Fruit fly (Drosophila melanogaster) whole organism, embryonic: Measurements from ENCODE around the gene CG11790.

ENCODE experiments used
- CG10147 ChIP-seq: fragments of 200-800 bp; sonication (Bioruptor generic); optimal IDR thresholded peaks from 2 replicates; lab custom pipeline; 2019; ENCODE audit warnings: missing biosample characterization, mild to moderate bottlenecking, missing genetic modification characterization, moderate library complexity
- CG10543 ChIP-seq: fragments of 200-800 bp; sonication (Bioruptor generic); optimal IDR thresholded peaks from 3 replicates; lab custom pipeline; 2017; ENCODE audit warnings: missing biosample characterization, mild to moderate bottlenecking, missing genetic modification characterization, moderate library complexity
- CG10565 ChIP-seq: fragments of 200-800 bp; sonication (Bioruptor generic); optimal IDR thresholded peaks from 3 replicates; lab custom pipeline; 2016; ENCODE audit warnings: missing biosample characterization, mild to moderate bottlenecking, missing genetic modification characterization
- CG10959 ChIP-seq: fragments of 200-800 bp; sonication (Bioruptor generic); IDR thresholded peaks from 2 replicates; pipeline ENCODE4 v1.3.6; 2022; ENCODE audit warnings: missing biosample characterization, missing genetic modification characterization
- CG11085 ChIP-seq: fragments of 200-800 bp; sonication (Bioruptor generic); IDR thresholded peaks from 2 replicates; pipeline ENCODE4 v1.3.6; 2022; ENCODE audit warnings: missing biosample characterization, missing genetic modification characterization
- CG11247 ChIP-seq: fragments of 200-800 bp; sonication (Bioruptor generic); IDR thresholded peaks from 2 replicates; pipeline ENCODE4 v1.3.6; 2022; ENCODE audit warnings: missing biosample characterization, missing genetic modification characterization
- CG12104 ChIP-seq: fragments of 200-800 bp; sonication (Bioruptor generic); optimal IDR thresholded peaks from 3 replicates; lab custom pipeline; 2016; ENCODE audit warnings: missing biosample characterization, missing genetic modification characterization
- CG12659 ChIP-seq: fragments of 200-800 bp; sonication (Bioruptor generic); optimal IDR thresholded peaks from 3 replicates; lab custom pipeline; 2017; ENCODE audit warnings: mild to moderate bottlenecking, missing biosample characterization, missing genetic modification reagents, missing genetic modification characterization
- CG13624 ChIP-seq: fragments of 200-800 bp; sonication (Bioruptor generic); optimal IDR thresholded peaks from 2 replicates; lab custom pipeline; 2016; ENCODE audit warnings: missing biosample characterization, missing genetic modification characterization
- CG1647 ChIP-seq: fragments of 200-800 bp; sonication (Bioruptor generic); optimal IDR thresholded peaks from 3 replicates; lab custom pipeline; 2016; ENCODE audit warnings: missing biosample characterization, missing genetic modification characterization
- CG16815 ChIP-seq: fragments of 200-800 bp; sonication (Bioruptor generic); optimal IDR thresholded peaks from 3 replicates; lab custom pipeline; 2017; ENCODE audit warnings: missing biosample characterization, mild to moderate bottlenecking, missing genetic modification characterization
- CG17186 ChIP-seq: fragments of 200-800 bp; sonication (Bioruptor generic); optimal IDR thresholded peaks from 3 replicates; lab custom pipeline; 2017; ENCODE audit warnings: missing biosample characterization, missing genetic modification reagents, missing genetic modification characterization
- CG17328 ChIP-seq: fragments of 200-800 bp; sonication (Bioruptor generic); IDR thresholded peaks from 2 replicates; pipeline ENCODE4 v1.3.6; 2022; ENCODE audit warnings: missing biosample characterization, missing genetic modification characterization
- CG17359 ChIP-seq: fragments of 200-800 bp; sonication (Bioruptor generic); optimal IDR thresholded peaks from 3 replicates; lab custom pipeline; 2018; ENCODE audit warnings: missing biosample characterization, mild to moderate bottlenecking, missing genetic modification characterization, moderate library complexity
- CG2712 ChIP-seq: fragments of 200-800 bp; optimal IDR thresholded peaks from 3 replicates; lab custom pipeline; 2019; ENCODE audit warnings: missing biosample characterization, mild to moderate bottlenecking, missing genetic modification characterization, moderate library complexity
- CG3281 ChIP-seq: fragments of 200-800 bp; sonication (Bioruptor generic); optimal IDR thresholded peaks from 3 replicates; lab custom pipeline; 2017; ENCODE audit warnings: missing biosample characterization, mild to moderate bottlenecking, missing genetic modification characterization
- CG4404 ChIP-seq: fragments of 200-800 bp; sonication (Bioruptor generic); IDR thresholded peaks from 2 replicates; pipeline ENCODE4 v1.3.6; 2022; ENCODE audit warnings: missing biosample characterization, missing genetic modification characterization
- CG5180 ChIP-seq: fragments of 200-800 bp; sonication (Bioruptor generic); optimal IDR thresholded peaks from 3 replicates; lab custom pipeline; 2017; ENCODE audit warnings: missing biosample characterization, missing genetic modification characterization, mild to moderate bottlenecking, moderate library complexity, missing genetic modification reagents
- CG6813 ChIP-seq: fragments of 200-800 bp; sonication (Bioruptor generic); optimal IDR thresholded peaks from 2 replicates; lab custom pipeline; 2017; ENCODE audit warnings: missing biosample characterization, missing genetic modification characterization, mild to moderate bottlenecking, moderate library complexity, missing genetic modification reagents
- CG9876 ChIP-seq: fragments of 200-800 bp; sonication (Bioruptor generic); optimal IDR thresholded peaks from 2 replicates; lab custom pipeline; 2016; ENCODE audit warnings: missing biosample characterization, missing genetic modification characterization
- CG9932 ChIP-seq: fragments of 200-800 bp; sonication (Bioruptor generic); IDR thresholded peaks from 2 replicates; pipeline ENCODE4 v1.3.6; 2022; ENCODE audit warnings: missing biosample characterization, missing genetic modification characterization
- Dek ChIP-seq: fragments of 200-800 bp; sonication (Bioruptor generic); optimal IDR thresholded peaks from 3 replicates; lab custom pipeline; 2019; ENCODE audit warnings: missing biosample characterization, mild to moderate bottlenecking, missing genetic modification characterization, moderate library complexity
- Dp ChIP-seq: fragments of 200-800 bp; sonication (Bioruptor generic); optimal IDR thresholded peaks from 2 replicates; lab custom pipeline; 2018; ENCODE audit warnings: missing biosample characterization, mild to moderate bottlenecking, missing genetic modification characterization, moderate library complexity
- HLH4C ChIP-seq: fragments of 200-800 bp; sonication (Bioruptor generic); IDR thresholded peaks from 3 replicates; pipeline ENCODE4 v1.3.6; 2022; ENCODE audit warnings: missing biosample characterization, missing genetic modification characterization; ENCODE audit not compliant: partially characterized antibody
- Hmx ChIP-seq: fragments of 200-800 bp; sonication (Bioruptor generic); optimal IDR thresholded peaks from 2 replicates; lab custom pipeline; 2016; ENCODE audit warnings: missing biosample characterization, missing genetic modification characterization
- Hr3 ChIP-seq: fragments of 200-800 bp; sonication (Bioruptor generic); optimal IDR thresholded peaks from 3 replicates; lab custom pipeline; 2016; ENCODE audit warnings: missing biosample characterization, missing genetic modification characterization
- MTF-1 ChIP-seq: fragments of 200-800 bp; sonication (Bioruptor generic); optimal IDR thresholded peaks from 2 replicates; lab custom pipeline; 2018; ENCODE audit warnings: missing biosample characterization, mild to moderate bottlenecking, missing genetic modification characterization, borderline replicate concordance
- Max ChIP-seq: fragments of 200-800 bp; sonication (Bioruptor generic); optimal IDR thresholded peaks from 2 replicates; lab custom pipeline; 2016; ENCODE audit warnings: missing biosample characterization, mild to moderate bottlenecking, missing genetic modification characterization
- Meics ChIP-seq: fragments of 200-800 bp; sonication (Bioruptor generic); optimal IDR thresholded peaks from 2 replicates; lab custom pipeline; 2017; ENCODE audit warnings: missing biosample characterization, mild to moderate bottlenecking, missing genetic modification characterization
- Nf-YA ChIP-seq: fragments of 200-800 bp; sonication (Bioruptor generic); IDR thresholded peaks from 2 replicates; pipeline ENCODE4 v1.3.6; 2022; ENCODE audit warnings: missing biosample characterization, missing genetic modification characterization
- Optix ChIP-seq: fragments of 200-800 bp; sonication (Bioruptor generic); IDR thresholded peaks from 3 replicates; pipeline ENCODE4 v1.3.6; 2022; ENCODE audit warnings: missing biosample characterization, missing genetic modification characterization
- PHDP ChIP-seq: fragments of 200-800 bp; sonication (Bioruptor generic); optimal IDR thresholded peaks from 3 replicates; lab custom pipeline; 2018; ENCODE audit warnings: missing biosample characterization, mild to moderate bottlenecking, missing genetic modification characterization, moderate library complexity
- Rx ChIP-seq: fragments of 200-800 bp; sonication (Bioruptor generic); IDR thresholded peaks from 2 replicates; pipeline ENCODE4 v1.3.6; 2022; ENCODE audit warnings: missing biosample characterization, missing genetic modification characterization
- TFAM ChIP-seq: fragments of 200-800 bp; sonication (Bioruptor generic); optimal IDR thresholded peaks from 2 replicates; lab custom pipeline; 2017; ENCODE audit warnings: missing biosample characterization, missing genetic modification characterization, inconsistent platforms
- abd-A ChIP-seq: fragments of 200-800 bp; sonication (Bioruptor generic); optimal IDR thresholded peaks from 3 replicates; lab custom pipeline; 2019; ENCODE audit warnings: missing biosample characterization, mild to moderate bottlenecking, missing genetic modification characterization, moderate library complexity
- aop ChIP-seq: fragments of 200-800 bp; sonication (Bioruptor generic); IDR thresholded peaks from 2 replicates; pipeline ENCODE4 v1.3.6; 2022; ENCODE audit warnings: missing biosample characterization, missing genetic modification characterization
- cad ChIP-seq: fragments of >200 bp; optimal IDR thresholded peaks from 2 replicates; lab custom pipeline; 2017; ENCODE audit warnings: missing biosample characterization, missing genetic modification characterization
- chn ChIP-seq: fragments of 200-800 bp; sonication (Bioruptor generic); optimal IDR thresholded peaks from 2 replicates; lab custom pipeline; 2016; ENCODE audit warnings: missing biosample characterization, missing genetic modification characterization
- ci ChIP-seq: fragments of 200-800 bp; sonication (Bioruptor generic); IDR thresholded peaks from 3 replicates; pipeline ENCODE4 v1.3.6; 2022; ENCODE audit warnings: missing biosample characterization, missing genetic modification characterization
- dimm ChIP-seq: fragments of 200-800 bp; sonication (Bioruptor generic); IDR thresholded peaks from 2 replicates; pipeline ENCODE4 v1.3.6; 2022; ENCODE audit warnings: missing biosample characterization, missing genetic modification characterization
- dysf ChIP-seq: fragments of 200-800 bp; sonication (Bioruptor generic); IDR thresholded peaks from 3 replicates; pipeline ENCODE4 v1.3.6; 2022; ENCODE audit warnings: missing biosample characterization, missing genetic modification characterization
- fd102C ChIP-seq: fragments of 200-800 bp; sonication (Bioruptor generic); optimal IDR thresholded peaks from 2 replicates; lab custom pipeline; 2018; ENCODE audit warnings: missing biosample characterization, mild to moderate bottlenecking, missing genetic modification characterization, moderate library complexity
- hth ChIP-seq: fragments of >200 bp; optimal IDR thresholded peaks from 2 replicates; lab custom pipeline; 2017; ENCODE audit warnings: inconsistent platforms
- lov ChIP-seq, 2 experiments: fragments of 200-800 bp in 1 of 2; fragments of >200 bp in 1 of 2; sonication (Bioruptor generic) in 1 of 2; IDR thresholded peaks in 1 of 2; optimal IDR thresholded peaks in 1 of 2; 2 replicates in 1 of 2; 3 replicates in 1 of 2; pipeline versions ENCODE4 v1.3.6 to Lab custom; 2017 to 2022; ENCODE audit warnings: missing biosample characterization in 1 of 2, missing genetic modification characterization in 1 of 2
- nerfin-2 ChIP-seq: fragments of 200-800 bp; sonication (Bioruptor generic); IDR thresholded peaks from 2 replicates; pipeline ENCODE4 v1.3.6; 2022; ENCODE audit warnings: missing biosample characterization, missing genetic modification characterization; ENCODE audit not compliant: partially characterized antibody
- pros ChIP-seq: fragments of 200-800 bp; sonication (Bioruptor generic); optimal IDR thresholded peaks from 3 replicates; lab custom pipeline; 2019; ENCODE audit warnings: missing biosample characterization, mild to moderate bottlenecking, missing genetic modification characterization, moderate library complexity
- so ChIP-seq: fragments of 200-800 bp; sonication (Bioruptor generic); IDR thresholded peaks from 3 replicates; pipeline ENCODE4 v1.3.6; 2022; ENCODE audit warnings: missing biosample characterization, missing genetic modification characterization
- tio ChIP-seq: fragments of 200-800 bp; sonication (Bioruptor generic); optimal IDR thresholded peaks from 2 replicates; lab custom pipeline; 2017; ENCODE audit warnings: missing biosample characterization, missing genetic modification characterization, inconsistent platforms
- unpg ChIP-seq: fragments of 200-800 bp; sonication (Bioruptor generic); optimal IDR thresholded peaks from 3 replicates; lab custom pipeline; 2018; ENCODE audit warnings: missing biosample characterization, mild to moderate bottlenecking, missing genetic modification characterization, moderate library complexity
- vnd ChIP-seq: fragments of 200-800 bp; sonication (Bioruptor generic); IDR thresholded peaks from 3 replicates; pipeline ENCODE4 v1.3.6; 2022; ENCODE audit warnings: missing biosample characterization, missing genetic modification characterization; ENCODE audit not compliant: partially characterized antibody
- zfh1 ChIP-seq: fragments of 200-800 bp; sonication (Bioruptor generic); IDR thresholded peaks from 3 replicates; pipeline ENCODE4 v1.3.6; 2022; ENCODE audit warnings: missing biosample characterization, missing genetic modification characterization
- zfh2 ChIP-seq: fragments of 200-800 bp; sonication (Bioruptor generic); optimal IDR thresholded peaks from 2 replicates; lab custom pipeline; 2016; ENCODE audit warnings: missing biosample characterization, missing genetic modification characterization

Gene CG11790

DNA sequence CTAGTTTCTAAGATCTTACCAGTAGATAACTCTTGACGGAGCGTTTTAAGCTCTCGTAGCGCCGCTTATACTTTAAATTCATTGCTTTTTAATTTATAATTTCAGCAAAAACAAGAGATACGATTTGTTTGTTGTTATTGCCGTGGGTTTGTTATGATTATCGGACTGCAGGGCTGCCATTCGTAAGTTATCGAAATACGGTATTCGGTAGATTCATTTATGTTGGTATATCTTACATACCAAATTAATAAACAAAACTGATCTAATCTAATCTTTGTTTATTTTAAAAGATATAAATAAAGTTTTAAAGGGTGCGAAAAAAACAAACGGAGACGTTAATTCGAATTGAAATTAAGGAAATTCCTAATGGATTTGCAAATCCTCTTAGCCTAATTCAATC lies 8.5 kb downstream of the CG11790 start, which contains the start of the genes CG31111 and stac (continued):
- TF ChIP-seq CG9932 (GFP tag; lab: Robert Waterston, UW), result no peak
- TF ChIP-seq CG11085 (GFP tag; lab: Robert Waterston, UW), result no peak
- no peak for TF ChIP-seq CG16815 (GFP tag; lab: Kevin White, UChicago)
- peak; percentile 20 for TF ChIP-seq PHDP (tag; lab: Kevin White, UChicago)
- no peak for TF ChIP-seq dysf (GFP tag; lab: Robert Waterston, UW)
- no peak for TF ChIP-seq zfh1 (GFP tag; lab: Robert Waterston, UW)
- no peak for TF ChIP-seq CG10543 (GFP tag; lab: Kevin White, UChicago)
- no peak for TF ChIP-seq dimm (GFP tag; lab: Robert Waterston, UW)
- no peak for TF ChIP-seq CG3281
- TF ChIP-seq CG17359 (tag; lab: Kevin White, UChicago), result no peak
- no peak for TF ChIP-seq CG17328
- TF ChIP-seq HLH4C (GFP tag; lab: Robert Waterston, UW), result no peak
- TF ChIP-seq CG10959, result no peak
- no peak for TF ChIP-seq Hr3 (GFP tag; lab: Kevin White, UChicago)
- TF ChIP-seq CG2712, result peak; percentile 5
- TF ChIP-seq tio, result no peak
- TF ChIP-seq CG10147 (GFP tag; lab: Kevin White, UChicago), result peak; percentile 44
- TF ChIP-seq CG12104 (GFP tag; lab: Kevin White, UChicago), result no peak
- no peak for TF ChIP-seq cad (GFP tag; lab: Kevin White, UChicago)
- TF ChIP-seq CG9876, result no peak
- TF ChIP-seq Rx, result no peak
- TF ChIP-seq Dek (tag; lab: Kevin White, UChicago), result no peak
- no peak for TF ChIP-seq CG17186 (GFP tag; lab: Kevin White, UChicago)
- TF ChIP-seq CG1647 (GFP tag; lab: Kevin White, UChicago), result no peak
- TF ChIP-seq CG5180, result no peak
- no peak for TF ChIP-seq zfh2
- no peak for TF ChIP-seq unpg
- no peak for TF ChIP-seq CG13624
- TF ChIP-seq pros (GFP tag; lab: Kevin White, UChicago), result no peak
- TF ChIP-seq hth (lab: Kevin White, UChicago), result no peak
- TF ChIP-seq fd102C (GFP tag; lab: Kevin White, UChicago), result no peak
- peak; percentile 42 for TF ChIP-seq Hmx (GFP tag; lab: Kevin White, UChicago)
- TF ChIP-seq CG10565 (GFP tag; lab: Kevin White, UChicago), result no peak
- no peak for TF ChIP-seq CG11247
- no peak for TF ChIP-seq lov (optimal IDR thresholded peaks at IDR 0.05; lab: Kevin White, UChicago)
- TF ChIP-seq lov (GFP tag; IDR thresholded peaks at IDR 0.05; lab: Robert Waterston, UW), result no peak
- TF ChIP-seq CG12659 (GFP tag; lab: Kevin White, UChicago), result peak; percentile 31
- no peak for TF ChIP-seq Nf-YA (GFP tag; lab: Robert Waterston, UW)
- TF ChIP-seq aop, result no peak
- no peak for TF ChIP-seq chn (GFP tag; lab: Kevin White, UChicago)
- TF ChIP-seq Meics (GFP tag; lab: Kevin White, UChicago), result no peak
- no peak for TF ChIP-seq so (GFP tag; lab: Robert Waterston, UW)
- TF ChIP-seq vnd (GFP tag; lab: Robert Waterston, UW), result no peak
- no peak for TF ChIP-seq Optix
- no peak for TF ChIP-seq MTF-1
- no peak for TF ChIP-seq CG6813 (GFP tag; lab: Kevin White, UChicago)
- no peak for TF ChIP-seq CG4404 (GFP tag; lab: Robert Waterston, UW)
- TF ChIP-seq ci (GFP tag; lab: Robert Waterston, UW), result no peak
- TF ChIP-seq Max (GFP tag; lab: Kevin White, UChicago), result no peak
- TF ChIP-seq Dp, result peak; percentile 18
- no peak for TF ChIP-seq nerfin-2 (GFP tag; lab: Robert Waterston, UW)
- no peak for TF ChIP-seq abd-A (tag; lab: Kevin White, UChicago)
- no peak for TF ChIP-seq TFAM
